Fruit fly (Drosophila melanogaster) whole organism, embryonic: Measurements from ENCODE around the gene Gyc88E.

Experiments used
- Aef1 ChIP-seq: fragments of 200-800 bp; sonication (Bioruptor generic); IDR thresholded peaks from 3 replicates; pipeline ENCODE4 v1.3.6; 2022; ENCODE audit warnings: missing biosample characterization, missing genetic modification characterization
- Blimp-1 ChIP-seq: fragments of 200-800 bp; sonication (Bioruptor generic); optimal IDR thresholded peaks from 3 replicates; lab custom pipeline; 2018; ENCODE audit warnings: missing biosample characterization, missing genetic modification characterization, mild to moderate bottlenecking, moderate library complexity, missing genetic modification reagents
- BtbVII ChIP-seq: fragments of 200-800 bp; sonication (Bioruptor generic); optimal IDR thresholded peaks from 3 replicates; lab custom pipeline; 2017; ENCODE audit warnings: missing biosample characterization, mild to moderate bottlenecking, missing genetic modification characterization
- CG10431 ChIP-seq: fragments of 200-800 bp; sonication (Bioruptor generic); optimal IDR thresholded peaks from 3 replicates; lab custom pipeline; 2018; ENCODE audit warnings: missing biosample characterization, mild to moderate bottlenecking, missing genetic modification characterization
- CG11504 ChIP-seq: fragments of 200-800 bp; sonication (Bioruptor generic); optimal IDR thresholded peaks from 3 replicates; lab custom pipeline; 2019; ENCODE audit warnings: missing biosample characterization, mild to moderate bottlenecking, missing genetic modification characterization, moderate library complexity
- CG12104 ChIP-seq: fragments of 200-800 bp; sonication (Bioruptor generic); optimal IDR thresholded peaks from 3 replicates; lab custom pipeline; 2016; ENCODE audit warnings: missing biosample characterization, missing genetic modification characterization
- CG15073 ChIP-seq: fragments of 200-800 bp; sonication (Bioruptor generic); optimal IDR thresholded peaks from 2 replicates; lab custom pipeline; 2016; ENCODE audit warnings: missing biosample characterization, missing genetic modification characterization
- CG15269 ChIP-seq: fragments of 200-800 bp; sonication (Bioruptor generic); optimal IDR thresholded peaks from 2 replicates; lab custom pipeline; 2018; ENCODE audit warnings: missing biosample characterization, mild to moderate bottlenecking, missing genetic modification characterization, moderate library complexity
- CG1602 ChIP-seq: fragments of 200-800 bp; sonication (Bioruptor generic); optimal IDR thresholded peaks from 3 replicates; lab custom pipeline; 2016; ENCODE audit warnings: missing biosample characterization, missing genetic modification characterization
- CG1647 ChIP-seq: fragments of 200-800 bp; sonication (Bioruptor generic); optimal IDR thresholded peaks from 3 replicates; lab custom pipeline; 2016; ENCODE audit warnings: missing biosample characterization, missing genetic modification characterization
- CG16813 ChIP-seq: fragments of 200-800 bp; sonication (Bioruptor generic); IDR thresholded peaks from 3 replicates; pipeline ENCODE4 v1.3.6; 2022; ENCODE audit warnings: missing biosample characterization, missing genetic modification characterization; ENCODE audit not compliant: partially characterized antibody
- CG17612 ChIP-seq: fragments of 200-800 bp; sonication (Bioruptor generic); IDR thresholded peaks from 2 replicates; pipeline ENCODE4 v1.3.6; 2022; ENCODE audit warnings: missing biosample characterization, missing genetic modification characterization
- CG17912 ChIP-seq: fragments of 200-800 bp; sonication (Bioruptor generic); optimal IDR thresholded peaks from 2 replicates; lab custom pipeline; 2018; ENCODE audit warnings: missing biosample characterization, mild to moderate bottlenecking, missing genetic modification characterization
- CG1792 ChIP-seq: fragments of 200-800 bp; sonication (Bioruptor generic); optimal IDR thresholded peaks from 2 replicates; lab custom pipeline; 2016; ENCODE audit warnings: missing biosample characterization, missing genetic modification characterization
- CG2116 ChIP-seq: fragments of 200-800 bp; sonication (Bioruptor generic); optimal IDR thresholded peaks from 3 replicates; lab custom pipeline; 2018; ENCODE audit warnings: missing biosample characterization, mild to moderate bottlenecking, missing genetic modification characterization
- CG33557 ChIP-seq: fragments of 200-800 bp; sonication (Bioruptor generic); optimal IDR thresholded peaks from 2 replicates; lab custom pipeline; 2019; ENCODE audit warnings: missing biosample characterization, mild to moderate bottlenecking, missing genetic modification characterization, moderate library complexity
- CG6765 ChIP-seq: fragments of 200-800 bp; sonication (Bioruptor generic); optimal IDR thresholded peaks from 3 replicates; lab custom pipeline; 2017; ENCODE audit warnings: missing biosample characterization, mild to moderate bottlenecking, missing genetic modification characterization
- CG8765 ChIP-seq: fragments of 200-800 bp; sonication (Bioruptor generic); IDR thresholded peaks from 2 replicates; pipeline ENCODE4 v1.3.6; 2022; ENCODE audit warnings: missing biosample characterization, missing genetic modification characterization
- Dad ChIP-seq: fragments of 200-800 bp; sonication (Bioruptor generic); optimal IDR thresholded peaks from 3 replicates; lab custom pipeline; 2016; ENCODE audit warnings: missing biosample characterization, missing genetic modification characterization
- Dbx ChIP-seq: fragments of 200-800 bp; sonication (Bioruptor generic); IDR thresholded peaks from 3 replicates; pipeline ENCODE4 v1.3.6; 2022; ENCODE audit warnings: missing biosample characterization, missing genetic modification characterization
- Eip74EF ChIP-seq, 2 experiments: fragments of 200-800 bp in 1 of 2; fragments of >200 bp in 1 of 2; sonication (Bioruptor generic) in 1 of 2; optimal IDR thresholded peaks; 2 replicates each; lab custom pipeline; 2017 to 2019; ENCODE audit warnings: missing biosample characterization in 2 of 2, missing genetic modification characterization in 2 of 2, mild to moderate bottlenecking in 1 of 2, moderate library complexity in 1 of 2
- Ets97D ChIP-seq: fragments of 200-800 bp; sonication (Bioruptor generic); optimal IDR thresholded peaks from 3 replicates; lab custom pipeline; 2016; ENCODE audit warnings: missing biosample characterization, missing genetic modification characterization
- Hr51 ChIP-seq, 2 experiments: fragments of 200-800 bp; sonication (Bioruptor generic); optimal IDR thresholded peaks; 2 replicates in 1 of 2; 3 replicates in 1 of 2; lab custom pipeline; 2016 to 2018; ENCODE audit warnings: missing biosample characterization in 2 of 2, missing genetic modification characterization in 2 of 2, mild to moderate bottlenecking in 1 of 2, moderate library complexity in 1 of 2
- Hr78 ChIP-seq, 2 experiments: fragments of 200-800 bp in 1 of 2; fragments of >200 bp in 1 of 2; sonication (Bioruptor generic) in 1 of 2; optimal IDR thresholded peaks; 2 replicates each; lab custom pipeline; 2017 to 2019; ENCODE audit warnings: missing biosample characterization in 2 of 2, missing genetic modification characterization in 2 of 2, mild to moderate bottlenecking in 1 of 2, moderate library complexity in 1 of 2
- Lim3 ChIP-seq: fragments of 200-800 bp; sonication (Bioruptor generic); IDR thresholded peaks from 2 replicates; pipeline ENCODE4 v1.3.6; 2022; ENCODE audit warnings: missing biosample characterization, missing genetic modification characterization
- Optix ChIP-seq: fragments of 200-800 bp; sonication (Bioruptor generic); IDR thresholded peaks from 3 replicates; pipeline ENCODE4 v1.3.6; 2022; ENCODE audit warnings: missing biosample characterization, missing genetic modification characterization
- Tbp ChIP-seq: fragments of >200 bp; optimal IDR thresholded peaks from 2 replicates; lab custom pipeline; 2018; ENCODE audit warnings: missing biosample characterization, missing genetic modification characterization
- Trl ChIP-seq, 3 experiments: fragments of >200 bp in 2 of 3; fragments of 200-800 bp in 1 of 3; sonication (Bioruptor generic) in 1 of 3; optimal IDR thresholded peaks; 2 replicates in 1 of 3; 3 replicates in 2 of 3; lab custom pipeline; 2016 to 2017; ENCODE audit warnings: missing biosample characterization in 1 of 3, missing genetic modification characterization in 1 of 3
- ac ChIP-seq: fragments of 200-800 bp; sonication (Bioruptor generic); optimal IDR thresholded peaks from 3 replicates; lab custom pipeline; 2017; ENCODE audit warnings: missing biosample characterization, mild to moderate bottlenecking, missing genetic modification characterization
- bsh ChIP-seq, 2 experiments: fragments of 200-800 bp; sonication (Bioruptor generic); optimal IDR thresholded peaks; 2 replicates each; lab custom pipeline; 2017 to 2018; ENCODE audit warnings: mild to moderate bottlenecking in 2 of 2, missing biosample characterization in 2 of 2, missing genetic modification characterization in 2 of 2, moderate library complexity in 1 of 2
- cad ChIP-seq: fragments of >200 bp; optimal IDR thresholded peaks from 2 replicates; lab custom pipeline; 2017; ENCODE audit warnings: missing biosample characterization, missing genetic modification characterization
- ci ChIP-seq: fragments of 200-800 bp; sonication (Bioruptor generic); IDR thresholded peaks from 3 replicates; pipeline ENCODE4 v1.3.6; 2022; ENCODE audit warnings: missing biosample characterization, missing genetic modification characterization
- croc ChIP-seq: fragments of 200-800 bp; sonication (Bioruptor generic); conservative IDR thresholded peaks from 3 replicates; pipeline ENCODE4 v1.3.6; 2022; ENCODE audit warnings: missing biosample characterization, missing genetic modification characterization
- danr ChIP-seq: fragments of 200-800 bp; sonication (Bioruptor generic); IDR thresholded peaks from 2 replicates; pipeline ENCODE4 v1.3.6; 2022; ENCODE audit warnings: missing biosample characterization, missing genetic modification characterization
- dpn ChIP-seq, 2 experiments: fragments of 200-800 bp; sonication (Bioruptor generic); optimal IDR thresholded peaks; 3 replicates each; lab custom pipeline; 2016; ENCODE audit warnings: missing biosample characterization in 2 of 2, missing genetic modification characterization in 2 of 2
- dysf ChIP-seq: fragments of 200-800 bp; sonication (Bioruptor generic); IDR thresholded peaks from 3 replicates; pipeline ENCODE4 v1.3.6; 2022; ENCODE audit warnings: missing biosample characterization, missing genetic modification characterization
- eyg ChIP-seq: fragments of 200-800 bp; sonication (Bioruptor generic); optimal IDR thresholded peaks from 3 replicates; lab custom pipeline; 2016; ENCODE audit warnings: missing biosample characterization, missing genetic modification characterization
- fd102C ChIP-seq: fragments of 200-800 bp; sonication (Bioruptor generic); optimal IDR thresholded peaks from 2 replicates; lab custom pipeline; 2018; ENCODE audit warnings: missing biosample characterization, mild to moderate bottlenecking, missing genetic modification characterization, moderate library complexity
- grau ChIP-seq: fragments of 200-800 bp; optimal IDR thresholded peaks from 3 replicates; lab custom pipeline; 2019; ENCODE audit warnings: missing biosample characterization, mild to moderate bottlenecking, missing genetic modification characterization, moderate library complexity
- mld ChIP-seq: fragments of 200-800 bp; sonication (Bioruptor generic); IDR thresholded peaks from 3 replicates; pipeline ENCODE4 v1.3.6; 2022; ENCODE audit warnings: missing biosample characterization, missing genetic modification characterization; ENCODE audit not compliant: partially characterized antibody
- nerfin-1 ChIP-seq: fragments of 200-800 bp; sonication (Bioruptor generic); optimal IDR thresholded peaks from 3 replicates; lab custom pipeline; 2019; ENCODE audit warnings: missing biosample characterization, mild to moderate bottlenecking, missing genetic modification characterization, moderate library complexity
- pum ChIP-seq: fragments of 200-800 bp; sonication (Bioruptor generic); optimal IDR thresholded peaks from 2 replicates; lab custom pipeline; 2016; ENCODE audit warnings: missing biosample characterization, missing genetic modification characterization
- rib ChIP-seq: fragments of 200-800 bp; sonication (Bioruptor generic); IDR thresholded peaks from 2 replicates; pipeline ENCODE4 v1.3.6; 2022; ENCODE audit warnings: missing biosample characterization, missing genetic modification characterization
- ro ChIP-seq: fragments of 200-800 bp; sonication (Bioruptor generic); IDR thresholded peaks from 2 replicates; pipeline ENCODE4 v1.3.6; 2022; ENCODE audit warnings: missing biosample characterization, missing genetic modification characterization
- schlank ChIP-seq: fragments of 200-800 bp; sonication (Bioruptor generic); optimal IDR thresholded peaks from 2 replicates; lab custom pipeline; 2018; ENCODE audit warnings: missing biosample characterization, mild to moderate bottlenecking, missing genetic modification characterization
- sim ChIP-seq: fragments of 200-800 bp; sonication (Bioruptor generic); IDR thresholded peaks from 2 replicates; pipeline ENCODE4 v1.3.6; 2022; ENCODE audit warnings: missing biosample characterization, missing genetic modification characterization
- ssp ChIP-seq: fragments of 200-800 bp; sonication (Bioruptor generic); IDR thresholded peaks from 2 replicates; pipeline ENCODE4 v1.3.6; 2022; ENCODE audit warnings: missing biosample characterization, missing genetic modification characterization
- wor ChIP-seq: fragments of 200-800 bp; sonication (Bioruptor generic); IDR thresholded peaks from 2 replicates; pipeline ENCODE4 v1.3.6; 2022; ENCODE audit warnings: missing biosample characterization, missing genetic modification characterization

Gene Gyc88E

dm6 chr3R:15208712-15209499 is 58.7 kb downstream of the Gyc88E start, which contains the start of the genes Spn88Eb and Mau2 (continued):
- no peak for TF ChIP-seq nerfin-1
- no peak for TF ChIP-seq wor
- TF ChIP-seq sim (GFP tag; lab: Robert Waterston, UW) = no peak
- TF ChIP-seq croc (GFP tag; lab: Robert Waterston, UW) = peak; percentile 56; the same call in 2 of the 3 replicates
- peak; percentile 82 for TF ChIP-seq Dbx (GFP tag; lab: Robert Waterston, UW)
- peak; percentile 39 for TF ChIP-seq Ets97D (GFP tag; lab: Kevin White, UChicago)
- peak; percentile 47 for TF ChIP-seq pum (GFP tag; lab: Kevin White, UChicago)
- no peak for TF ChIP-seq CG10431 (GFP tag; lab: Kevin White, UChicago)
- no peak for TF ChIP-seq Lim3 (GFP tag; lab: Robert Waterston, UW)
- peak; percentile 43 for TF ChIP-seq CG1602
- TF ChIP-seq schlank (tag; lab: Kevin White, UChicago) = peak; percentile 7
- no peak for TF ChIP-seq CG15073
- peak in 1 of 2 experiments; percentile 46 for TF ChIP-seq bsh (GFP tag; optimal IDR thresholded peaks at IDR 0.05; lab: Kevin White, UChicago)
- no peak for TF ChIP-seq BtbVII (GFP tag; lab: Kevin White, UChicago)
- TF ChIP-seq Eip74EF (GFP tag; optimal IDR thresholded peaks at IDR 0.05; lab: Kevin White, UChicago) = no peak
- peak in 1 of 2 experiments; percentile 79 for TF ChIP-seq Hr51 (GFP tag; optimal IDR thresholded peaks at IDR 0.05; lab: Kevin White, UChicago)
- TF ChIP-seq Trl (optimal IDR thresholded peaks at IDR 0.05; lab: Kevin White, UChicago) = no peak
- TF ChIP-seq Trl (GFP tag; optimal IDR thresholded peaks at IDR 0.05; lab: Kevin White, UChicago) = peak; percentile 70
- no peak for TF ChIP-seq CG6765 (GFP tag; lab: Kevin White, UChicago)
- TF ChIP-seq danr = no peak
- TF ChIP-seq ro (GFP tag; lab: Robert Waterston, UW) = no peak; the same call in 1 of the 2 replicates
- TF ChIP-seq CG1792 (GFP tag; lab: Kevin White, UChicago) = no peak
- peak; percentile 61; the same call in 1 of the 2 replicates for TF ChIP-seq CG8765 (GFP tag; lab: Robert Waterston, UW)
- TF ChIP-seq ci (GFP tag; lab: Robert Waterston, UW) = peak; percentile 73
- TF ChIP-seq Tbp = no peak
- 0 out of 3 replicates have a peak, but pooled peaks have one; percentile 32 for TF ChIP-seq Optix (GFP tag; lab: Robert Waterston, UW)
- TF ChIP-seq CG17912 (GFP tag; lab: Kevin White, UChicago) = peak; percentile 26
- no peak for TF ChIP-seq Blimp-1 (GFP tag; lab: Kevin White, UChicago)
- TF ChIP-seq CG1647 (GFP tag; lab: Kevin White, UChicago) = peak; percentile 66
- no peak for TF ChIP-seq Hr78 (GFP tag; optimal IDR thresholded peaks at IDR 0.05; lab: Kevin White, UChicago)
- TF ChIP-seq ac (GFP tag; lab: Kevin White, UChicago) = no peak
- peak; percentile 11; the same call in 1 of the 3 replicates for TF ChIP-seq mld (GFP tag; lab: Robert Waterston, UW)
- peak; percentile 80 for TF ChIP-seq dysf
- peak; percentile 37 for TF ChIP-seq eyg (GFP tag; lab: Kevin White, UChicago)
- TF ChIP-seq cad (GFP tag; lab: Kevin White, UChicago) = no peak
- TF ChIP-seq dpn (GFP tag; optimal IDR thresholded peaks at IDR 0.05; lab: Kevin White, UChicago) = peak; percentile 70 to 76
- TF ChIP-seq ssp (GFP tag; lab: Robert Waterston, UW) = peak; percentile 82
- TF ChIP-seq rib = peak; percentile 87
- peak; percentile 69 for TF ChIP-seq Aef1 (GFP tag; lab: Robert Waterston, UW)
- TF ChIP-seq CG2116 (GFP tag; lab: Kevin White, UChicago) = peak; percentile 58
- peak; percentile 69 for TF ChIP-seq CG16813 (GFP tag; lab: Robert Waterston, UW)
- TF ChIP-seq CG17612 (GFP tag; lab: Robert Waterston, UW) = peak; percentile 53; the same call in 1 of the 2 replicates
- peak; percentile 38 for TF ChIP-seq fd102C
- no peak for TF ChIP-seq CG11504 (tag; lab: Kevin White, UChicago)
- peak; percentile 66 for TF ChIP-seq grau (tag; lab: Kevin White, UChicago)
- TF ChIP-seq CG33557 (GFP tag; lab: Kevin White, UChicago) = peak; percentile 29
- no peak for TF ChIP-seq CG15269
- peak; percentile 8 for TF ChIP-seq CG12104
- TF ChIP-seq Dad (GFP tag; lab: Kevin White, UChicago) = peak; percentile 69
